Fruit fly (Drosophila melanogaster) whole organism, embryonic: ENCODE measurements around the gene Phb1.

ENCODE experiments used
- Abd-B ChIP-seq: fragments of 200-800 bp; sonication (Bioruptor generic); optimal IDR thresholded peaks from 2 replicates; lab custom pipeline; 2018; ENCODE audit warnings: missing biosample characterization, mild to moderate bottlenecking, missing genetic modification characterization, moderate library complexity
- Adf1 ChIP-seq: fragments of 200-800 bp; sonication (Bioruptor generic); IDR thresholded peaks from 2 replicates; pipeline ENCODE4 v1.3.6; 2022; ENCODE audit warnings: missing biosample characterization, missing genetic modification characterization
- BEAF-32 ChIP-seq: fragments of 200-800 bp; sonication (Bioruptor generic); optimal IDR thresholded peaks from 3 replicates; lab custom pipeline; 2017; ENCODE audit warnings: missing biosample characterization, missing genetic modification characterization, mild to moderate bottlenecking, moderate library complexity, missing genetic modification reagents
- Bgb ChIP-seq: fragments of 200-800 bp; sonication (Bioruptor generic); IDR thresholded peaks from 2 replicates; pipeline ENCODE4 v1.3.6; 2022; ENCODE audit warnings: missing biosample characterization, missing genetic modification characterization; ENCODE audit not compliant: partially characterized antibody
- CG10979 ChIP-seq: fragments of 200-800 bp; sonication (Bioruptor generic); optimal IDR thresholded peaks from 2 replicates; lab custom pipeline; 2018; ENCODE audit warnings: missing biosample characterization, mild to moderate bottlenecking, missing genetic modification characterization, moderate library complexity
- CG11247 ChIP-seq: fragments of 200-800 bp; sonication (Bioruptor generic); IDR thresholded peaks from 2 replicates; pipeline ENCODE4 v1.3.6; 2022; ENCODE audit warnings: missing biosample characterization, missing genetic modification characterization
- CG11456 ChIP-seq: fragments of 200-800 bp; sonication (Bioruptor generic); IDR thresholded peaks from 3 replicates; pipeline ENCODE4 v1.3.6; 2022; ENCODE audit warnings: missing biosample characterization, missing genetic modification characterization
- CG11504 ChIP-seq: fragments of 200-800 bp; sonication (Bioruptor generic); optimal IDR thresholded peaks from 3 replicates; lab custom pipeline; 2019; ENCODE audit warnings: missing biosample characterization, mild to moderate bottlenecking, missing genetic modification characterization, moderate library complexity
- CG12155 ChIP-seq: fragments of 200-800 bp; sonication (Bioruptor generic); optimal IDR thresholded peaks from 3 replicates; lab custom pipeline; 2016; ENCODE audit warnings: missing biosample characterization, missing genetic modification characterization
- CG12769 ChIP-seq: fragments of 200-800 bp; sonication (Bioruptor generic); optimal IDR thresholded peaks from 2 replicates; lab custom pipeline; 2019; ENCODE audit warnings: missing biosample characterization, mild to moderate bottlenecking, missing genetic modification characterization, moderate library complexity
- CG13287 ChIP-seq: fragments of 200-800 bp; sonication (Bioruptor generic); IDR thresholded peaks from 2 replicates; pipeline ENCODE4 v1.3.6; 2022; ENCODE audit warnings: missing biosample characterization, missing genetic modification characterization; ENCODE audit not compliant: partially characterized antibody
- CG16779 ChIP-seq: fragments of 200-800 bp; sonication (Bioruptor generic); IDR thresholded peaks from 2 replicates; pipeline ENCODE4 v1.3.6; 2022; ENCODE audit warnings: missing biosample characterization, missing genetic modification characterization
- CG18599 ChIP-seq: fragments of 200-800 bp; sonication (Bioruptor generic); optimal IDR thresholded peaks from 3 replicates; lab custom pipeline; 2017; ENCODE audit warnings: missing biosample characterization, missing genetic modification characterization, mild to moderate bottlenecking, moderate library complexity, missing genetic modification reagents
- CG2129 ChIP-seq: fragments of 200-800 bp; sonication (Bioruptor generic); IDR thresholded peaks from 2 replicates; pipeline ENCODE4 v1.3.6; 2022; ENCODE audit warnings: missing biosample characterization, missing genetic modification characterization; ENCODE audit not compliant: partially characterized antibody
- CG3847 ChIP-seq: fragments of 200-800 bp; sonication (Bioruptor generic); IDR thresholded peaks from 2 replicates; pipeline ENCODE4 v1.3.6; 2022; ENCODE audit warnings: missing biosample characterization, missing genetic modification characterization
- CG42726 ChIP-seq: fragments of 200-800 bp; sonication (Bioruptor generic); IDR thresholded peaks from 2 replicates; pipeline ENCODE4 v1.3.6; 2022; ENCODE audit warnings: missing biosample characterization, missing genetic modification characterization; ENCODE audit not compliant: partially characterized antibody
- CG6272 ChIP-seq: fragments of 200-800 bp; sonication (Bioruptor generic); IDR thresholded peaks from 2 replicates; pipeline ENCODE4 v1.3.6; 2022; ENCODE audit warnings: missing biosample characterization, missing genetic modification characterization
- CG8290 ChIP-seq, 3 experiments: fragments of 200-800 bp; sonication (Bioruptor generic); optimal IDR thresholded peaks; 2 replicates each; lab custom pipeline; 2016 to 2019; ENCODE audit warnings: missing biosample characterization in 3 of 3, missing genetic modification characterization in 3 of 3, mild to moderate bottlenecking in 2 of 3, moderate library complexity in 1 of 3
- CG8944 ChIP-seq: fragments of 200-800 bp; sonication (Bioruptor generic); optimal IDR thresholded peaks from 3 replicates; lab custom pipeline; 2016; ENCODE audit warnings: missing biosample characterization, missing genetic modification characterization
- CG9437 ChIP-seq: fragments of 200-800 bp; sonication (Bioruptor generic); optimal IDR thresholded peaks from 2 replicates; lab custom pipeline; 2018; ENCODE audit warnings: missing biosample characterization, mild to moderate bottlenecking, missing genetic modification characterization
- CG9932 ChIP-seq: fragments of 200-800 bp; sonication (Bioruptor generic); IDR thresholded peaks from 2 replicates; pipeline ENCODE4 v1.3.6; 2022; ENCODE audit warnings: missing biosample characterization, missing genetic modification characterization
- Dbx ChIP-seq: fragments of 200-800 bp; sonication (Bioruptor generic); IDR thresholded peaks from 3 replicates; pipeline ENCODE4 v1.3.6; 2022; ENCODE audit warnings: missing biosample characterization, missing genetic modification characterization
- HLHmδ ChIP-seq: fragments of 200-800 bp; sonication (Bioruptor generic); optimal IDR thresholded peaks from 2 replicates; lab custom pipeline; 2018; ENCODE audit warnings: missing biosample characterization, mild to moderate bottlenecking, missing genetic modification characterization, moderate library complexity
- HmgZ ChIP-seq: fragments of 200-800 bp; sonication (Bioruptor generic); optimal IDR thresholded peaks from 2 replicates; lab custom pipeline; 2018; ENCODE audit warnings: missing biosample characterization, mild to moderate bottlenecking, missing genetic modification characterization
- Hmr ChIP-seq: fragments of 200-800 bp; sonication (Bioruptor generic); optimal IDR thresholded peaks from 3 replicates; lab custom pipeline; 2017; ENCODE audit warnings: mild to moderate bottlenecking, missing biosample characterization, missing genetic modification reagents, missing genetic modification characterization
- Lim3 ChIP-seq: fragments of 200-800 bp; sonication (Bioruptor generic); IDR thresholded peaks from 2 replicates; pipeline ENCODE4 v1.3.6; 2022; ENCODE audit warnings: missing biosample characterization, missing genetic modification characterization
- Med ChIP-seq: fragments of 200-800 bp; sonication (Bioruptor generic); peaks from one replicate; lab custom pipeline; 2016; ENCODE audit warnings: missing biosample characterization, missing genetic modification characterization, mild to moderate bottlenecking, inconsistent platforms, moderate library complexity
- NFAT ChIP-seq: fragments of 200-800 bp; sonication (Bioruptor generic); IDR thresholded peaks from 2 replicates; pipeline ENCODE4 v1.3.6; 2022; ENCODE audit warnings: missing biosample characterization, missing genetic modification characterization
- Optix ChIP-seq: fragments of 200-800 bp; sonication (Bioruptor generic); IDR thresholded peaks from 3 replicates; pipeline ENCODE4 v1.3.6; 2022; ENCODE audit warnings: missing biosample characterization, missing genetic modification characterization
- Rfx ChIP-seq: fragments of 200-800 bp; sonication (Bioruptor generic); IDR thresholded peaks from 2 replicates; pipeline ENCODE4 v1.3.6; 2022; ENCODE audit warnings: missing biosample characterization, missing genetic modification characterization
- Sry-δ ChIP-seq: fragments of 200-800 bp; sonication (Bioruptor generic); optimal IDR thresholded peaks from 2 replicates; lab custom pipeline; 2016; ENCODE audit warnings: missing biosample characterization, missing genetic modification characterization
- chinmo ChIP-seq: fragments of 200-800 bp; sonication (Bioruptor generic); IDR thresholded peaks from 4 replicates; pipeline ENCODE4 v1.3.6; 2022; ENCODE audit warnings: missing biosample characterization, missing genetic modification characterization; ENCODE audit not compliant: partially characterized antibody
- cwo ChIP-seq: fragments of 200-800 bp; sonication (Bioruptor generic); optimal IDR thresholded peaks from 3 replicates; lab custom pipeline; 2017; ENCODE audit warnings: missing biosample characterization, missing genetic modification characterization, mild to moderate bottlenecking, moderate library complexity, missing genetic modification reagents
- ewg ChIP-seq: fragments of 200-800 bp; sonication (Bioruptor generic); optimal IDR thresholded peaks from 3 replicates; lab custom pipeline; 2017; ENCODE audit warnings: mild to moderate bottlenecking, missing biosample characterization, missing genetic modification reagents, missing genetic modification characterization
- gce ChIP-seq: fragments of 200-800 bp; sonication (Bioruptor generic); IDR thresholded peaks from 3 replicates; pipeline ENCODE4 v1.3.6; 2022; ENCODE audit warnings: missing biosample characterization, missing genetic modification characterization
- hbn ChIP-seq: fragments of 200-800 bp; sonication (Bioruptor generic); IDR thresholded peaks from 2 replicates; pipeline ENCODE4 v1.3.6; 2022; ENCODE audit warnings: missing biosample characterization, missing genetic modification characterization; ENCODE audit not compliant: partially characterized antibody
- insv ChIP-seq, 2 experiments: fragments of 200-800 bp; sonication (Bioruptor generic); optimal IDR thresholded peaks; 3 replicates each; lab custom pipeline; 2016 to 2018; ENCODE audit warnings: missing biosample characterization in 2 of 2, missing genetic modification characterization in 2 of 2
- lmd ChIP-seq: fragments of 200-800 bp; sonication (Bioruptor generic); IDR thresholded peaks from 2 replicates; pipeline ENCODE4 v1.3.6; 2022; ENCODE audit warnings: missing biosample characterization, missing genetic modification characterization
- org-1 ChIP-seq: fragments of 200-800 bp; sonication (Bioruptor generic); optimal IDR thresholded peaks from 2 replicates; lab custom pipeline; 2017; ENCODE audit warnings: missing biosample characterization, missing genetic modification characterization
- peb ChIP-seq: fragments of 200-800 bp; sonication (Bioruptor generic); IDR thresholded peaks from 2 replicates; pipeline ENCODE4 v1.3.6; 2022; ENCODE audit warnings: missing biosample characterization, missing genetic modification characterization
- sd ChIP-seq: fragments of 200-800 bp; sonication (Bioruptor generic); optimal IDR thresholded peaks from 3 replicates; lab custom pipeline; 2018; ENCODE audit warnings: missing biosample characterization, mild to moderate bottlenecking, missing genetic modification characterization, moderate library complexity
- slbo ChIP-seq: fragments of 200-800 bp; sonication (Bioruptor generic); IDR thresholded peaks from 2 replicates; pipeline ENCODE4 v1.3.6; 2022; ENCODE audit warnings: missing biosample characterization, missing genetic modification characterization
- slou ChIP-seq: fragments of 200-800 bp; sonication (Bioruptor generic); optimal IDR thresholded peaks from 3 replicates; lab custom pipeline; 2016; ENCODE audit warnings: missing biosample characterization, missing genetic modification characterization
- stc ChIP-seq: fragments of 200-800 bp; sonication (Bioruptor generic); IDR thresholded peaks from 2 replicates; pipeline ENCODE4 v1.3.6; 2022; ENCODE audit warnings: missing biosample characterization, missing genetic modification characterization
- tin ChIP-seq: fragments of 200-800 bp; sonication (Bioruptor generic); optimal IDR thresholded peaks from 3 replicates; lab custom pipeline; 2016; ENCODE audit warnings: missing biosample characterization, missing genetic modification characterization

Gene Phb1

dm6 chr2L:19120984-19121383, 2.7 kb downstream of the Phb1 start (continued):
- TF ChIP-seq CG12155 (no peak), CG3847 (no peak)

- no peak for TF ChIP-seq ewg
- peak; percentile 76 for TF ChIP-seq Adf1 (GFP tag; lab: Robert Waterston, UW)
- 0 out of 2 replicates have a peak, but pooled peaks have one; percentile 33 for TF ChIP-seq CG42726 (GFP tag; lab: Robert Waterston, UW)
- peak; percentile 12; the same call in 1 of the 2 replicates for TF ChIP-seq lmd (GFP tag; lab: Robert Waterston, UW)
- TF ChIP-seq org-1: no peak
- TF ChIP-seq stc (GFP tag; lab: Robert Waterston, UW): no peak
- no peak for TF ChIP-seq HLHmδ
- peak; percentile 5 for TF ChIP-seq Hmr (GFP tag; lab: Kevin White, UChicago)
- TF ChIP-seq Rfx (GFP tag; lab: Robert Waterston, UW): peak; percentile 40; the same call in 1 of the 2 replicates
- peak; percentile 5 for TF ChIP-seq CG18599
- TF ChIP-seq CG6272 (GFP tag; lab: Robert Waterston, UW): no peak
- TF ChIP-seq sd: peak; percentile 11
- TF ChIP-seq cwo (GFP tag; lab: Kevin White, UChicago): peak; percentile 17
- peak; percentile 15 for TF ChIP-seq Med (GFP tag; lab: Kevin White, UChicago)
- no peak for TF ChIP-seq CG10979 (tag; lab: Kevin White, UChicago)
- peak; percentile 18 for TF ChIP-seq CG12769 (tag; lab: Kevin White, UChicago)
- TF ChIP-seq Bgb: peak; percentile 39
- TF ChIP-seq Dbx (GFP tag; lab: Robert Waterston, UW): 0 out of 3 replicates have a peak, but pooled peaks have one; percentile 32
- peak; percentile 25; the same call in 1 of the 2 replicates for TF ChIP-seq slbo
- peak; percentile 10; the same call in 1 of the 2 replicates for TF ChIP-seq Lim3
- TF ChIP-seq chinmo (GFP tag; lab: Robert Waterston, UW): peak; percentile 83; the same call in 1 of the 4 replicates
- no peak for TF ChIP-seq CG8290 (GFP tag; optimal IDR thresholded peaks at IDR 0.05; lab: Kevin White, UChicago)
- TF ChIP-seq CG8290 (tag; optimal IDR thresholded peaks at IDR 0.05; lab: Kevin White, UChicago): peak in 1 of 2 experiments; percentile 43
- no peak for TF ChIP-seq gce (GFP tag; lab: Robert Waterston, UW)
- TF ChIP-seq CG16779 (GFP tag; lab: Robert Waterston, UW): 0 out of 2 replicates have a peak, but pooled peaks have one; percentile 15
- TF ChIP-seq CG11247 (GFP tag; lab: Robert Waterston, UW): 0 out of 2 replicates have a peak, but pooled peaks have one; percentile 28
- TF ChIP-seq CG9932 (GFP tag; lab: Robert Waterston, UW): peak; percentile 60
- TF ChIP-seq NFAT (GFP tag; lab: Robert Waterston, UW): 0 out of 2 replicates have a peak, but pooled peaks have one; percentile 50
- peak; percentile 13 for TF ChIP-seq Abd-B (GFP tag; lab: Kevin White, UChicago)
- TF ChIP-seq CG11456 (GFP tag; lab: Robert Waterston, UW): no peak
Measured at dm6 chr2L:19120196-19120950, 3.3 kb downstream of the Phb1 start, which contains the start of gene Ddc. Ddc (minus strand) TSS chr2L:19120306.

dm6 chr2L:19114183-19114776, 9.4 kb downstream of the Phb1 start, which contains the start of gene CG10561:
CG10561 (plus strand) TSS chr2L:19114401.
- TF ChIP-seq CG2129 (GFP tag; lab: Robert Waterston, UW) (peak; percentile 31; the same call in 1 of the 2 replicates), HmgZ (peak; percentile 26), BEAF-32 (peak; percentile 61), CG8290 (GFP tag; optimal IDR thresholded peaks at IDR 0.05; lab: Kevin White, UChicago) (no peak), CG8290 (tag; optimal IDR thresholded peaks at IDR 0.05; lab: Kevin White, UChicago) (no peak), CG13287 (GFP tag; lab: Robert Waterston, UW) (peak; percentile 88), peb (GFP tag; lab: Robert Waterston, UW) (no peak), CG9437 (GFP tag; lab: Kevin White, UChicago) (no peak), insv (GFP tag; optimal IDR thresholded peaks at IDR 0.05; lab: Kevin White, UChicago) (peak in 1 of 2 experiments; percentile 93), hbn (GFP tag; lab: Robert Waterston, UW) (peak; percentile 78), Sry-δ (GFP tag; lab: Kevin White, UChicago) (peak; percentile 88), CG8944 (GFP tag; lab: Kevin White, UChicago) (no peak), CG11504 (tag; lab: Kevin White, UChicago) (peak; percentile 28), slou (GFP tag; lab: Kevin White, UChicago) (no peak), chinmo (GFP tag; lab: Robert Waterston, UW) (peak; percentile 75; the same call in 2 of the 4 replicates), Optix (GFP tag; lab: Robert Waterston, UW) (no peak), tin (GFP tag; lab: Kevin White, UChicago) (no peak)
